Worm (Caenorhabditis elegans) whole organism, L1 larva: ENCODE measurements around the gene ndua-1.
A peak's percentile ranks its signal among the peaks of the same experiment; 100 is the strongest.

ENCODE experiments used
- C16A3.4 ChIP-seq: fragments of 150-350 bp; optimal IDR thresholded peaks from 2 replicates; lab custom pipeline; 2014; ENCODE audit warnings: missing biosample characterization, missing genetic modification characterization
- F16B12.6 ChIP-seq: fragments of 150-350 bp; optimal IDR thresholded peaks from 2 replicates; lab custom pipeline; 2014; ENCODE audit warnings: missing biosample characterization, missing genetic modification characterization
- aha-1 ChIP-seq: fragments of 150-350 bp; optimal IDR thresholded peaks from 2 replicates; lab custom pipeline; 2014; ENCODE audit warnings: missing biosample characterization, missing genetic modification characterization
- alr-1 ChIP-seq: fragments of 200-800 bp; sonication (Bioruptor generic); optimal IDR thresholded peaks from 2 replicates; lab custom pipeline; 2018; ENCODE audit warnings: borderline replicate concordance, mild to moderate bottlenecking, missing genetic modification characterization, missing compliant biosample characterization
- aly-2 ChIP-seq: fragments of 150-350 bp; optimal IDR thresholded peaks from 2 replicates; lab custom pipeline; 2014; ENCODE audit warnings: missing biosample characterization, missing genetic modification characterization
- ama-1 ChIP-seq: fragments of 150-350 bp; optimal IDR thresholded peaks from 2 replicates; lab custom pipeline; 2014
- blmp-1 ChIP-seq: fragments of 150-350 bp; optimal IDR thresholded peaks from 2 replicates; lab custom pipeline; 2014; ENCODE audit warnings: missing biosample characterization, missing genetic modification characterization
- ceh-8 ChIP-seq: fragments of 200-800 bp; sonication (Bioruptor generic); optimal IDR thresholded peaks from 2 replicates; lab custom pipeline; 2018; ENCODE audit warnings: mild to moderate bottlenecking, missing genetic modification characterization, moderate library complexity, missing compliant biosample characterization
- ceh-82 ChIP-seq, 3 experiments: fragments of 150-350 bp in 1 of 3; sonication (generic microtip) in 2 of 3; optimal IDR thresholded peaks; 2 replicates each; lab custom pipeline; 2014 to 2017; ENCODE audit warnings: missing biosample characterization in 3 of 3, missing genetic modification characterization in 3 of 3
- dsc-1 ChIP-seq: sonication (generic microtip); optimal IDR thresholded peaks from 2 replicates; lab custom pipeline; 2016; ENCODE audit warnings: mild to moderate bottlenecking, missing genetic modification characterization, missing compliant biosample characterization
- efl-1 ChIP-seq, 4 experiments: fragments of 150-350 bp; optimal IDR thresholded peaks in 3 of 4; peaks in 1 of 4; 1 replicate in 1 of 4; 2 replicates in 3 of 4; lab custom pipeline; 2014; ENCODE audit warnings: missing biosample characterization in 2 of 4, missing genetic modification characterization in 2 of 4, missing genetic modification reagents in 2 of 4
- egl-13 ChIP-seq: sonication (generic microtip); optimal IDR thresholded peaks from 2 replicates; lab custom pipeline; 2016; ENCODE audit warnings: missing genotype, missing genetic modification reagents, missing genetic modification characterization, missing compliant biosample characterization
- egl-27 ChIP-seq, 2 experiments: fragments of 150-350 bp in 1 of 2; sonication (generic microtip); optimal IDR thresholded peaks; 3 replicates each; lab custom pipeline; 2017 to 2018; ENCODE audit warnings: missing biosample characterization in 2 of 2, missing genetic modification characterization in 2 of 2, missing genetic modification reagents in 2 of 2
- fkh-10 ChIP-seq: sonication (generic microtip); optimal IDR thresholded peaks from 2 replicates; lab custom pipeline; 2017; ENCODE audit warnings: missing biosample characterization, missing genetic modification reagents, missing genetic modification characterization
- fkh-4 ChIP-seq: sonication (generic microtip); optimal IDR thresholded peaks from 2 replicates; lab custom pipeline; 2016; ENCODE audit warnings: missing compliant biosample characterization, missing genetic modification characterization, borderline replicate concordance
- fos-1 ChIP-seq: fragments of 150-350 bp; optimal IDR thresholded peaks from 2 replicates; lab custom pipeline; 2014; ENCODE audit warnings: missing biosample characterization, missing genetic modification characterization
- grh-1 ChIP-seq: fragments of 200-800 bp; sonication (Bioruptor generic); IDR thresholded peaks from 2 replicates; pipeline ENCODE4 v1.3.6; 2022; ENCODE audit warnings: missing genetic modification reagents, missing genetic modification characterization, missing compliant biosample characterization
- hpl-2 ChIP-seq: fragments of 150-350 bp; optimal IDR thresholded peaks from 2 replicates; lab custom pipeline; 2014; ENCODE audit warnings: missing biosample characterization, missing genetic modification reagents, missing genetic modification characterization
- irx-1 ChIP-seq: sonication (generic microtip); optimal IDR thresholded peaks from 2 replicates; lab custom pipeline; 2016; ENCODE audit warnings: missing genetic modification characterization, missing compliant biosample characterization
- isw-1 ChIP-seq: fragments of 200-800 bp; sonication (Bioruptor generic); IDR thresholded peaks from 2 replicates; pipeline ENCODE4 v1.3.6; 2022; ENCODE audit warnings: missing genetic modification characterization, missing compliant biosample characterization
- jun-1 ChIP-seq: fragments of 150-350 bp; optimal IDR thresholded peaks from 2 replicates; lab custom pipeline; 2014; ENCODE audit warnings: missing biosample characterization, missing genetic modification reagents, missing genetic modification characterization
- lin-39 ChIP-seq: fragments of 150-350 bp; optimal IDR thresholded peaks from 2 replicates; lab custom pipeline; 2014; ENCODE audit warnings: missing biosample characterization, missing genetic modification reagents, missing genetic modification characterization
- lir-3 ChIP-seq: sonication (generic microtip); optimal IDR thresholded peaks from 2 replicates; lab custom pipeline; 2016; ENCODE audit warnings: mild to moderate bottlenecking, missing genetic modification characterization, moderate library complexity, missing compliant biosample characterization; ENCODE audit not compliant: poor library complexity
- lsy-2 ChIP-seq, 2 experiments: fragments of 150-350 bp; optimal IDR thresholded peaks; 2 replicates each; lab custom pipeline; 2014; ENCODE audit warnings: missing biosample characterization in 2 of 2, missing genetic modification characterization in 2 of 2
- mdl-1 ChIP-seq, 2 experiments: fragments of 150-350 bp; optimal IDR thresholded peaks; 2 replicates each; lab custom pipeline; 2014 to 2017; ENCODE audit warnings: missing biosample characterization in 2 of 2, missing genetic modification characterization in 2 of 2, inconsistent platforms in 1 of 2
- nhr-19 ChIP-seq: fragments of 200-800 bp; sonication (Bioruptor generic); conservative IDR thresholded peaks from 2 replicates; pipeline ENCODE4 v1.3.6; 2022; ENCODE audit warnings: missing genetic modification characterization, missing compliant biosample characterization
- nhr-20 ChIP-seq: sonication (generic microtip); optimal IDR thresholded peaks from 2 replicates; lab custom pipeline; 2016; ENCODE audit warnings: mild to moderate bottlenecking, missing genetic modification characterization, missing compliant biosample characterization
- nhr-47 ChIP-seq: sonication (generic microtip); optimal IDR thresholded peaks from 2 replicates; lab custom pipeline; 2016; ENCODE audit warnings: mild to moderate bottlenecking, missing genetic modification characterization, moderate library complexity, missing compliant biosample characterization
- nhr-71 ChIP-seq: sonication (generic microtip); optimal IDR thresholded peaks from 2 replicates; lab custom pipeline; 2016; ENCODE audit warnings: mild to moderate bottlenecking, missing genetic modification characterization, moderate library complexity, missing compliant biosample characterization
- nhr-77 ChIP-seq: fragments of 150-350 bp; optimal IDR thresholded peaks from 2 replicates; lab custom pipeline; 2014; ENCODE audit warnings: missing biosample characterization, missing genetic modification characterization
- nhr-85 ChIP-seq: sonication (generic microtip); peaks from one replicate; lab custom pipeline; 2016; ENCODE audit warnings: missing genetic modification characterization, inconsistent platforms, missing compliant biosample characterization
- pax-3 ChIP-seq: fragments of 200-800 bp; sonication (Bioruptor generic); optimal IDR thresholded peaks from 2 replicates; lab custom pipeline; 2018; ENCODE audit warnings: mild to moderate bottlenecking, missing genetic modification characterization, moderate library complexity, missing compliant biosample characterization
- pqm-1 ChIP-seq: sonication (generic microtip); optimal IDR thresholded peaks from 3 replicates; lab custom pipeline; 2017; ENCODE audit warnings: missing biosample characterization, missing genetic modification characterization
- rnt-1 ChIP-seq: sonication (generic microtip); optimal IDR thresholded peaks from 2 replicates; lab custom pipeline; 2016; ENCODE audit warnings: mild to moderate bottlenecking, missing genetic modification characterization, moderate library complexity, missing compliant biosample characterization
- snu-23 ChIP-seq: sonication (generic microtip); optimal IDR thresholded peaks from 2 replicates; lab custom pipeline; 2016; ENCODE audit warnings: missing genetic modification characterization, missing compliant biosample characterization
- sox-4 ChIP-seq: sonication (generic microtip); optimal IDR thresholded peaks from 2 replicates; lab custom pipeline; 2016; ENCODE audit warnings: missing genetic modification characterization, missing compliant biosample characterization
- sptf-1 ChIP-seq: fragments of 150-350 bp; optimal IDR thresholded peaks from 2 replicates; lab custom pipeline; 2014; ENCODE audit warnings: missing biosample characterization, missing genetic modification characterization
- swsn-7 ChIP-seq: sonication (generic microtip); optimal IDR thresholded peaks from 2 replicates; lab custom pipeline; 2016; ENCODE audit warnings: missing genetic modification characterization, missing compliant biosample characterization
- unc-130 ChIP-seq: fragments of 150-350 bp; optimal IDR thresholded peaks from 2 replicates; lab custom pipeline; 2017; ENCODE audit warnings: missing biosample characterization, missing genetic modification characterization, inconsistent platforms
- unc-98 ChIP-seq: fragments of 200-800 bp; sonication (Bioruptor generic); IDR thresholded peaks from 2 replicates; pipeline ENCODE4 v1.3.6; 2022; ENCODE audit warnings: missing genetic modification characterization, missing compliant biosample characterization
- ztf-11 ChIP-seq, 2 experiments: sonication (generic microtip); optimal IDR thresholded peaks; 2 replicates each; lab custom pipeline; 2016 to 2017; ENCODE audit warnings: missing genetic modification characterization in 2 of 2, missing biosample characterization in 1 of 2, missing compliant biosample characterization in 1 of 2
- ztf-4 ChIP-seq: fragments of 150-350 bp; optimal IDR thresholded peaks from 2 replicates; lab custom pipeline; 2014; ENCODE audit warnings: missing biosample characterization, missing genetic modification characterization

Gene ndua-1

DNA sequence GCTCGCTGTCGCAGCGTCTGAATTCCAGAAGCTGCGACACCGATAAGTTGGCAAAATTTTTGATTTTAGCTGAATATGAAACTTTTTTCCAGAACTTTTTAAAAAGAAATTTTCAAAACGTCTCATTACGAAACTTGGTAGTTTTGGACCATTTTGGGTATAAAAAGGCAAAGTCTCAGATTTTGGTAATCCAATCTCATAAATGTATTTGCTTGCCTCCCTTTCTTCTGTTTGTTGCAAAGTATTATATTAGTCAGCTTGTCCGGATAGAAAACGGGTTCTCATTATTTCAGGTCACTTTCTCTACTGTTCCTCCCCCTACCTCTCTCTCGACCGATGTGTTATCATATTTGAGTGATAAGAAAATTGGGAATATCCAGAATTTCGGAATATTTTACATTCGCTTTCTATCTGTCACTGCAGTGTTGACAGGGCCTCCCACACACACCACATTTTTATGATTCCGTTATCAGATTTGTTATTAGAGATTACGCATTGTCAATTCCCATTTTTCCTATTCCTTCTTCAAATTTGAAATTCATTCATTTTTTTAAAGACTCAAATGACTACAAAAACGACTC is 2.0 kb upstream of the ndua-1 start, which contains the start of gene F31D4.5:
F31D4.5 (plus strand) TSS at position 491 of the 581 bp plus-strand sequence.
- no peak for TF ChIP-seq isw-1
- no peak for TF ChIP-seq efl-1 (optimal IDR thresholded peaks at IDR 0.05; lab: Kevin White, UChicago)
- TF ChIP-seq efl-1 (GFP tag; optimal IDR thresholded peaks at IDR 0.05 in 1 of 2; lab: Kevin White, UChicago), result peak in 1 of 2 experiments; percentile 61
- no peak for TF ChIP-seq blmp-1 (tag; lab: Kevin White, UChicago)

DNA sequence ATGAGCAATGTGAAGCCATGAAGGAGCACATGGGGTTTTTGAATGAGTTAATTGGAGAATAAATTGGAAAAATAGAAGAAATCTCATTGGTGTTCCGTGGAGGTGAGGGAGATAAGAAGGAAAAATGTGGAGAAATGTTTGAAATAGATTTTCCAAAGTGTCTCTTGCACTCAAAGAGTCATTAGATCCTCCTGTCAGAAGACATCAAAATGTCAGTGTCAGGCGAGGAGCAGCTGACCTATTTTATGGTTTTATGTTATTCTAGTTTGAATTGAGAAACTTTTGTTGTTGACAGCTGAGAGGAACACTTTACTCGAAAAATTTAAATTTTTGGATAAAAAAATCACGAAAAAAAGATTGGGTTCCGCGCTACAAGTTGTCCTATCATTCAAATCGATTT is 1.1 kb downstream of the ndua-1 start, which contains the start of gene clec-264:
clec-264 (minus strand) TSS at position 122 of the 400 bp plus-strand sequence.
- TF ChIP-seq rnt-1 (tag; lab: Kevin White, UChicago), result peak; percentile 45
- no peak for TF ChIP-seq ama-1 (lab: Kevin White, UChicago)

DNA sequence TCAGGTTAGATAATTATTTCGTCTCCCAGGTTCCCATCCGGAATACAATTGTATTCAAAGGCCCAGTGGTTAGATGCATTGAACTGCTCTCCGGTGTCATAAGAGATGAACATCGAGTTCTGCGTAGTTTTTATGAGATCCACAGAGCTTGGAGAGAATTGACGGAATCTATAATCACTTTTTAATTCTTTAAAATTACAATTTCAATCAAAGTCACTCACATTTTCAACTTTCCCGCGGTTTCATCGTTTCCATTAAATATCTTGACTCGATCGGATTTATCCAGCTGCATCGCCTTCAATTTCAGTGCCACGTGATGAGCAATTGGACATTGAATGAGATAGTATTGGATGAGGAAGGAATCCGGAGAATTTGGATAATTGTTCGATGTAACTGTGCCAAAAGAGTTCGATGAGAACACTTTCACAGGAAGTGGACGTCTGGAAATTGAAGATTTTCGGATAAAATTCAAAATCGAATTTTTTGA is 3.9 kb downstream of the ndua-1 start:
- no peak for TF ChIP-seq lsy-2 (tag; optimal IDR thresholded peaks at IDR 0.05; lab: Kevin White, UChicago)
- no peak for TF ChIP-seq fkh-4 (tag; lab: Kevin White, UChicago)
- peak; percentile 9 for TF ChIP-seq nhr-20
- peak; percentile 24 for TF ChIP-seq snu-23
- TF ChIP-seq pax-3 (tag; lab: Kevin White, UChicago), result no peak
- peak; percentile 87 for TF ChIP-seq aly-2 (tag; lab: Kevin White, UChicago)
- TF ChIP-seq nhr-47, result peak; percentile 33
- peak; percentile 28 for TF ChIP-seq nhr-71 (tag; lab: Kevin White, UChicago)
- TF ChIP-seq F16B12.6, result no peak
- peak; percentile 91 for TF ChIP-seq ama-1 (lab: Kevin White, UChicago)
- peak; percentile 16 for TF ChIP-seq dsc-1 (tag; lab: Kevin White, UChicago)
- peak; percentile 8 for TF ChIP-seq swsn-7
- peak; percentile 23 for TF ChIP-seq nhr-85 (tag; lab: Kevin White, UChicago)

DNA sequence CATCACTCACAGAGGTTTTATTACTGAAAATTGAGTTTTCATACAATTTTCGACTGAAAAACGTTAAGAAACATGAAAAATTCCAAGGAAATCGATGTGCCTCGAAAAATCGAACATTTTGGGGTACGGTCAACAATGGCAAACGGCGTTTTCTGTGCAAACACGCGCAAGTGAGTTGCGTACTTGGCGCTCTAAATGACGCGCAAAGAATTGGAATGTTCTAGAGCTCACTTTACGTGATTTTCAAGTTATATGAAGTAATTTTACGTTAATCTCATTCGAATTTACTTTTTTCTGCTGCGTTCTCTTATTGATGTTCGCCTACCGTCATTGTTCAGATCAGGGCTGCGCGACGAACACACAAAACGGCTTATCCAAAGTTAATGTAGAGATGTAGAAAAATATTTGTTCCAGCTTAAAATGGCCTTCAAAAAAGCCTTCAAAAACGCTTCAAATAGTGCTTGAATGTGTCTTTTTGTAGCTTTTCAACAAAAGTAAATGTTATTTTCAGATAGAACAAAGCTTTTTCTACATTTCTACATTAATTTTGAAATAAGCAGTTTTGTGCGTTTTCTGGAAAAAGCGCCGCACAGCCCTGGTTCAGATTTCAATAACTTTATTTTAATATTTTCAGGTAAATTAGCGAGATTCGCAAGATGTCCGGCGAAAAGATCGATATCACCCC is 6.0 kb downstream of the ndua-1 start, which contains the start of the genes F31D4.2 and fkb-6:
F31D4.2 (minus strand) TSS at position 23 of the 685 bp plus-strand sequence.
fkb-6 (plus strand) TSS at position 635 of the 685 bp plus-strand sequence.
- TF ChIP-seq swsn-7, result peak; percentile 88
- TF ChIP-seq F16B12.6, result peak; percentile 98
- TF ChIP-seq lin-39 (tag; lab: Kevin White, UChicago), result peak; percentile 7
- peak; percentile 68 to 70 for TF ChIP-seq efl-1 (optimal IDR thresholded peaks at IDR 0.05; lab: Kevin White, UChicago)
- TF ChIP-seq efl-1 (GFP tag; optimal IDR thresholded peaks at IDR 0.05 in 1 of 2; lab: Kevin White, UChicago), result peak; percentile 70 to 95
- no peak for TF ChIP-seq unc-98 (GFP tag; lab: Robert Waterston, UW)
- peak; percentile 77 for TF ChIP-seq dsc-1 (tag; lab: Kevin White, UChicago)
- peak; percentile 66 for TF ChIP-seq pax-3 (tag; lab: Kevin White, UChicago)
- no peak for TF ChIP-seq hpl-2
- TF ChIP-seq sptf-1, result no peak
- no peak for TF ChIP-seq lir-3
- peak; percentile 75 for TF ChIP-seq nhr-77 (tag; lab: Kevin White, UChicago)
- peak; percentile 51 for TF ChIP-seq ztf-4 (tag; lab: Kevin White, UChicago)
- TF ChIP-seq C16A3.4 (tag; lab: Kevin White, UChicago), result peak; percentile 84
- peak; percentile 84 for TF ChIP-seq nhr-19 (GFP tag; lab: Robert Waterston, UW)
- peak; percentile 49 for TF ChIP-seq egl-13
- TF ChIP-seq alr-1 (tag; lab: Kevin White, UChicago), result no peak
- peak in 1 of 2 experiments; percentile 35 for TF ChIP-seq ztf-11 (tag; optimal IDR thresholded peaks at IDR 0.05; lab: Kevin White, UChicago)
- peak; percentile 91 for TF ChIP-seq unc-130
- TF ChIP-seq ceh-82 (tag; optimal IDR thresholded peaks at IDR 0.05; lab: Kevin White, UChicago), result peak; percentile 71 to 84 (median 77)
- TF ChIP-seq grh-1 (GFP tag; lab: Robert Waterston, UW), result peak; percentile 38; the same call in 1 of the 2 replicates
- TF ChIP-seq fos-1 (tag; lab: Kevin White, UChicago), result peak; percentile 20
- TF ChIP-seq irx-1 (tag; lab: Kevin White, UChicago), result peak; percentile 75
- peak; percentile 94 for TF ChIP-seq snu-23
- no peak for TF ChIP-seq egl-27 (tag; optimal IDR thresholded peaks at IDR 0.05; lab: Kevin White, UChicago)
- peak; percentile 85 for TF ChIP-seq nhr-20
- peak; percentile 20 for TF ChIP-seq ceh-8 (GFP tag; lab: Kevin White, UChicago)
- no peak for TF ChIP-seq pqm-1 (tag; lab: Kevin White, UChicago)
- TF ChIP-seq mdl-1 (tag; optimal IDR thresholded peaks at IDR 0.05; lab: Kevin White, UChicago), result peak in 1 of 2 experiments; percentile 66
- TF ChIP-seq lsy-2 (tag; optimal IDR thresholded peaks at IDR 0.05; lab: Kevin White, UChicago), result peak; percentile 96 to 99
- TF ChIP-seq jun-1, result peak; percentile 81
- peak; percentile 49 for TF ChIP-seq fkh-10 (GFP tag; lab: Kevin White, UChicago)
- no peak for TF ChIP-seq sox-4
- peak; percentile 73 for TF ChIP-seq isw-1
- TF ChIP-seq aha-1 (tag; lab: Kevin White, UChicago), result peak; percentile 35
